Fruit fly (Drosophila melanogaster) whole organism, embryonic: ENCODE data around the gene CG32095.

Source experiments
- CG10959 ChIP-seq: fragments of 200-800 bp; sonication (Bioruptor generic); IDR thresholded peaks from 2 replicates; pipeline ENCODE4 v1.3.6; 2022; ENCODE audit warnings: missing biosample characterization, missing genetic modification characterization
- CG12299 ChIP-seq: fragments of 200-800 bp; sonication (Bioruptor generic); optimal IDR thresholded peaks from 2 replicates; lab custom pipeline; 2018; ENCODE audit warnings: missing biosample characterization, mild to moderate bottlenecking, missing genetic modification characterization
- CG12942 ChIP-seq: fragments of 200-800 bp; sonication (Bioruptor generic); optimal IDR thresholded peaks from 3 replicates; lab custom pipeline; 2016; ENCODE audit warnings: missing biosample characterization, missing genetic modification characterization
- CG13775 ChIP-seq: fragments of 200-800 bp; sonication (Bioruptor generic); optimal IDR thresholded peaks from 3 replicates; lab custom pipeline; 2017; ENCODE audit warnings: missing biosample characterization, mild to moderate bottlenecking, missing genetic modification characterization
- CG14710 ChIP-seq: fragments of 200-800 bp; sonication (Bioruptor generic); optimal IDR thresholded peaks from 3 replicates; lab custom pipeline; 2019; ENCODE audit warnings: missing biosample characterization, mild to moderate bottlenecking, missing genetic modification characterization, moderate library complexity
- CG15601 ChIP-seq: fragments of 200-800 bp; sonication (Bioruptor generic); optimal IDR thresholded peaks from 3 replicates; lab custom pipeline; 2019; ENCODE audit warnings: missing biosample characterization, mild to moderate bottlenecking, missing genetic modification characterization, moderate library complexity
- CG17186 ChIP-seq: fragments of 200-800 bp; sonication (Bioruptor generic); optimal IDR thresholded peaks from 3 replicates; lab custom pipeline; 2017; ENCODE audit warnings: missing biosample characterization, missing genetic modification reagents, missing genetic modification characterization
- CG18262 ChIP-seq: fragments of 200-800 bp; optimal IDR thresholded peaks from 3 replicates; lab custom pipeline; 2019; ENCODE audit warnings: missing biosample characterization, mild to moderate bottlenecking, missing genetic modification characterization, moderate library complexity
- CG2129 ChIP-seq: fragments of 200-800 bp; sonication (Bioruptor generic); IDR thresholded peaks from 2 replicates; pipeline ENCODE4 v1.3.6; 2022; ENCODE audit warnings: missing biosample characterization, missing genetic modification characterization; ENCODE audit not compliant: partially characterized antibody
- CG30431 ChIP-seq: fragments of 200-800 bp; sonication (Bioruptor generic); optimal IDR thresholded peaks from 2 replicates; lab custom pipeline; 2017; ENCODE audit warnings: missing biosample characterization, missing genetic modification characterization
- CG7963 ChIP-seq: fragments of 200-800 bp; sonication (Bioruptor generic); IDR thresholded peaks from 3 replicates; pipeline ENCODE4 v1.3.6; 2022; ENCODE audit warnings: missing biosample characterization, missing genetic modification characterization; ENCODE audit not compliant: partially characterized antibody
- CG8359 ChIP-seq: fragments of 200-800 bp; sonication (Bioruptor generic); optimal IDR thresholded peaks from 2 replicates; lab custom pipeline; 2017; ENCODE audit warnings: missing biosample characterization, mild to moderate bottlenecking, missing genetic modification characterization, borderline replicate concordance
- Camta ChIP-seq: fragments of 200-800 bp; sonication (Bioruptor generic); optimal IDR thresholded peaks from 2 replicates; lab custom pipeline; 2016; ENCODE audit warnings: missing biosample characterization, missing genetic modification characterization
- Dad ChIP-seq: fragments of 200-800 bp; sonication (Bioruptor generic); optimal IDR thresholded peaks from 3 replicates; lab custom pipeline; 2016; ENCODE audit warnings: missing biosample characterization, missing genetic modification characterization
- Elba2 ChIP-seq: fragments of 200-800 bp; sonication (Bioruptor generic); optimal IDR thresholded peaks from 3 replicates; lab custom pipeline; 2016; ENCODE audit warnings: missing biosample characterization, missing genetic modification characterization
- Fer3 ChIP-seq: fragments of 200-800 bp; sonication (Bioruptor generic); optimal IDR thresholded peaks from 2 replicates; lab custom pipeline; 2018; ENCODE audit warnings: missing biosample characterization, mild to moderate bottlenecking, missing genetic modification characterization, moderate library complexity
- Hr3 ChIP-seq: fragments of 200-800 bp; sonication (Bioruptor generic); optimal IDR thresholded peaks from 3 replicates; lab custom pipeline; 2016; ENCODE audit warnings: missing biosample characterization, missing genetic modification characterization
- Lhr ChIP-seq: fragments of 200-800 bp; sonication (Bioruptor generic); optimal IDR thresholded peaks from 3 replicates; lab custom pipeline; 2017; ENCODE audit warnings: mild to moderate bottlenecking, missing biosample characterization, missing genetic modification reagents, missing genetic modification characterization
- Mad ChIP-seq: fragments of 200-800 bp; sonication (Bioruptor generic); optimal IDR thresholded peaks from 2 replicates; lab custom pipeline; 2016; ENCODE audit warnings: missing biosample characterization, missing genetic modification characterization
- Med ChIP-seq: fragments of 200-800 bp; sonication (Bioruptor generic); peaks from one replicate; lab custom pipeline; 2016; ENCODE audit warnings: missing biosample characterization, missing genetic modification characterization, mild to moderate bottlenecking, inconsistent platforms, moderate library complexity
- NC2β ChIP-seq: fragments of 200-800 bp; sonication (Bioruptor generic); optimal IDR thresholded peaks from 2 replicates; lab custom pipeline; 2016; ENCODE audit warnings: missing biosample characterization, missing genetic modification characterization
- Neu2 ChIP-seq: fragments of 200-800 bp; sonication (Bioruptor generic); optimal IDR thresholded peaks from 3 replicates; lab custom pipeline; 2016; ENCODE audit warnings: missing biosample characterization, missing genetic modification characterization, borderline replicate concordance
- PHDP ChIP-seq: fragments of 200-800 bp; sonication (Bioruptor generic); optimal IDR thresholded peaks from 3 replicates; lab custom pipeline; 2018; ENCODE audit warnings: missing biosample characterization, mild to moderate bottlenecking, missing genetic modification characterization, moderate library complexity
- Sin3A ChIP-seq: fragments of >200 bp; optimal IDR thresholded peaks from 2 replicates; lab custom pipeline; 2018
- Sry-δ ChIP-seq: fragments of 200-800 bp; sonication (Bioruptor generic); optimal IDR thresholded peaks from 2 replicates; lab custom pipeline; 2016; ENCODE audit warnings: missing biosample characterization, missing genetic modification characterization
- Trl ChIP-seq, 3 experiments: fragments of >200 bp in 2 of 3; fragments of 200-800 bp in 1 of 3; sonication (Bioruptor generic) in 1 of 3; optimal IDR thresholded peaks; 2 replicates in 1 of 3; 3 replicates in 2 of 3; lab custom pipeline; 2016 to 2017; ENCODE audit warnings: missing biosample characterization in 1 of 3, missing genetic modification characterization in 1 of 3
- YL-1 ChIP-seq: fragments of 200-800 bp; sonication (Bioruptor generic); optimal IDR thresholded peaks from 3 replicates; lab custom pipeline; 2017; ENCODE audit warnings: missing biosample characterization, mild to moderate bottlenecking, missing genetic modification characterization
- ara ChIP-seq: fragments of 200-800 bp; sonication (Bioruptor generic); IDR thresholded peaks from 2 replicates; pipeline ENCODE4 v1.3.6; 2022; ENCODE audit warnings: missing biosample characterization, missing genetic modification characterization
- crp ChIP-seq, 2 experiments: fragments of 200-800 bp; sonication (Bioruptor generic); optimal IDR thresholded peaks; 2 replicates in 1 of 2; 3 replicates in 1 of 2; lab custom pipeline; 2017; ENCODE audit warnings: missing biosample characterization in 2 of 2, missing genetic modification characterization in 2 of 2, mild to moderate bottlenecking in 1 of 2, moderate library complexity in 1 of 2
- dm ChIP-seq: fragments of 200-800 bp; sonication (Bioruptor generic); optimal IDR thresholded peaks from 3 replicates; lab custom pipeline; 2016; ENCODE audit warnings: missing biosample characterization, missing genetic modification characterization
- dpn ChIP-seq, 2 experiments: fragments of 200-800 bp; sonication (Bioruptor generic); optimal IDR thresholded peaks; 3 replicates each; lab custom pipeline; 2016; ENCODE audit warnings: missing biosample characterization in 2 of 2, missing genetic modification characterization in 2 of 2
- en ChIP-seq: fragments of 200-800 bp; sonication (Bioruptor generic); optimal IDR thresholded peaks from 2 replicates; lab custom pipeline; 2016; ENCODE audit warnings: missing biosample characterization, missing genetic modification characterization
- gro ChIP-seq: fragments of 200-800 bp; sonication (Bioruptor generic); optimal IDR thresholded peaks from 2 replicates; lab custom pipeline; 2016; ENCODE audit warnings: missing biosample characterization, missing genetic modification characterization
- hkb ChIP-seq, 2 experiments: fragments of 200-800 bp in 1 of 2; fragments of >200 bp in 1 of 2; sonication (Bioruptor generic) in 1 of 2; IDR thresholded peaks in 1 of 2; optimal IDR thresholded peaks in 1 of 2; 2 replicates each; pipeline versions ENCODE4 v1.3.6 to Lab custom; 2017 to 2022; ENCODE audit warnings: missing biosample characterization in 1 of 2, missing genetic modification characterization in 1 of 2
- insv ChIP-seq, 2 experiments: fragments of 200-800 bp; sonication (Bioruptor generic); optimal IDR thresholded peaks; 3 replicates each; lab custom pipeline; 2016 to 2018; ENCODE audit warnings: missing biosample characterization in 2 of 2, missing genetic modification characterization in 2 of 2
- kah ChIP-seq: fragments of 200-800 bp; sonication (Bioruptor generic); optimal IDR thresholded peaks from 2 replicates; lab custom pipeline; 2018; ENCODE audit warnings: missing biosample characterization, mild to moderate bottlenecking, missing genetic modification characterization
- kay ChIP-seq: fragments of 200-800 bp; sonication (Bioruptor generic); optimal IDR thresholded peaks from 2 replicates; lab custom pipeline; 2016; ENCODE audit warnings: missing biosample characterization, missing genetic modification characterization
- lbe ChIP-seq: fragments of 200-800 bp; sonication (Bioruptor generic); optimal IDR thresholded peaks from 2 replicates; lab custom pipeline; 2016; ENCODE audit warnings: missing biosample characterization, mild to moderate bottlenecking, missing genetic modification characterization
- lilli ChIP-seq: fragments of 200-800 bp; sonication (Bioruptor generic); optimal IDR thresholded peaks from 3 replicates; lab custom pipeline; 2016; ENCODE audit warnings: missing biosample characterization, missing genetic modification characterization
- mld ChIP-seq: fragments of 200-800 bp; sonication (Bioruptor generic); IDR thresholded peaks from 3 replicates; pipeline ENCODE4 v1.3.6; 2022; ENCODE audit warnings: missing biosample characterization, missing genetic modification characterization; ENCODE audit not compliant: partially characterized antibody
- nerfin-2 ChIP-seq: fragments of 200-800 bp; sonication (Bioruptor generic); IDR thresholded peaks from 2 replicates; pipeline ENCODE4 v1.3.6; 2022; ENCODE audit warnings: missing biosample characterization, missing genetic modification characterization; ENCODE audit not compliant: partially characterized antibody
- onecut ChIP-seq: fragments of 200-800 bp; sonication (Bioruptor generic); IDR thresholded peaks from 2 replicates; pipeline ENCODE4 v1.3.6; 2022; ENCODE audit warnings: missing biosample characterization, missing genetic modification characterization
- ranshi ChIP-seq: fragments of 200-800 bp; sonication (Bioruptor generic); IDR thresholded peaks from 2 replicates; pipeline ENCODE4 v1.3.6; 2022; ENCODE audit warnings: missing biosample characterization, missing genetic modification characterization
- sens ChIP-seq: fragments of 200-800 bp; sonication (Bioruptor generic); peaks from one replicate; lab custom pipeline; 2016; ENCODE audit warnings: missing biosample characterization, missing genetic modification characterization
- stwl ChIP-seq: fragments of 200-800 bp; sonication (Bioruptor generic); optimal IDR thresholded peaks from 3 replicates; lab custom pipeline; 2018; ENCODE audit warnings: missing biosample characterization, mild to moderate bottlenecking, missing genetic modification characterization, moderate library complexity
- tll ChIP-seq, 2 experiments: fragments of 200-800 bp in 1 of 2; fragments of >200 bp in 1 of 2; sonication (Bioruptor generic) in 1 of 2; optimal IDR thresholded peaks; 2 replicates each; lab custom pipeline; 2017 to 2019; ENCODE audit warnings: missing biosample characterization in 2 of 2, missing genetic modification characterization in 2 of 2, mild to moderate bottlenecking in 1 of 2, moderate library complexity in 1 of 2
- trem ChIP-seq: fragments of 200-800 bp; optimal IDR thresholded peaks from 3 replicates; lab custom pipeline; 2019; ENCODE audit warnings: missing biosample characterization, mild to moderate bottlenecking, missing genetic modification characterization, moderate library complexity
- vnd ChIP-seq: fragments of 200-800 bp; sonication (Bioruptor generic); IDR thresholded peaks from 3 replicates; pipeline ENCODE4 v1.3.6; 2022; ENCODE audit warnings: missing biosample characterization, missing genetic modification characterization; ENCODE audit not compliant: partially characterized antibody
- zfh2 ChIP-seq: fragments of 200-800 bp; sonication (Bioruptor generic); optimal IDR thresholded peaks from 2 replicates; lab custom pipeline; 2016; ENCODE audit warnings: missing biosample characterization, missing genetic modification characterization

CG32095 gene

dm6 chr3L:11833296-11833717 is 7.8 kb upstream of the CG32095 start, which contains the start of gene CycA (continued):
- TF ChIP-seq Camta (GFP tag; lab: Kevin White, UChicago): peak; percentile 6
- TF ChIP-seq crp (GFP tag; optimal IDR thresholded peaks at IDR 0.05; lab: Kevin White, UChicago): peak in 1 of 2 experiments; percentile 24
- peak; percentile 53 for TF ChIP-seq YL-1
- no peak for TF ChIP-seq NC2β (GFP tag; lab: Kevin White, UChicago)
- TF ChIP-seq tll (GFP tag; optimal IDR thresholded peaks at IDR 0.05; lab: Kevin White, UChicago): peak in 1 of 2 experiments; percentile 82
- TF ChIP-seq gro (GFP tag; lab: Kevin White, UChicago): peak; percentile 55
- no peak for TF ChIP-seq Trl (optimal IDR thresholded peaks at IDR 0.05; lab: Kevin White, UChicago)
- peak; percentile 7 for TF ChIP-seq Trl (GFP tag; optimal IDR thresholded peaks at IDR 0.05; lab: Kevin White, UChicago)
- peak; percentile 23 for TF ChIP-seq Dad (GFP tag; lab: Kevin White, UChicago)
- peak; percentile 61; the same call in 1 of the 3 replicates for TF ChIP-seq CG7963
- TF ChIP-seq onecut (GFP tag; lab: Robert Waterston, UW): no peak
- TF ChIP-seq Hr3 (GFP tag; lab: Kevin White, UChicago): no peak
- TF ChIP-seq CG13775 (GFP tag; lab: Kevin White, UChicago): no peak
- TF ChIP-seq Neu2 (GFP tag; lab: Kevin White, UChicago): no peak
- TF ChIP-seq stwl (tag; lab: Kevin White, UChicago): peak; percentile 82
- peak; percentile 0 for TF ChIP-seq lilli (GFP tag; lab: Kevin White, UChicago)
- no peak for TF ChIP-seq CG12942 (GFP tag; lab: Kevin White, UChicago)
- no peak for TF ChIP-seq kah (GFP tag; lab: Kevin White, UChicago)
- TF ChIP-seq Sry-δ (GFP tag; lab: Kevin White, UChicago): peak; percentile 98
- peak; percentile 79 for TF ChIP-seq CG14710 (tag; lab: Kevin White, UChicago)
- TF ChIP-seq Sin3A (lab: Kevin White, UChicago): peak; percentile 56
- peak in 1 of 2 experiments; percentile 28 for TF ChIP-seq insv (GFP tag; optimal IDR thresholded peaks at IDR 0.05; lab: Kevin White, UChicago)
- no peak for TF ChIP-seq CG30431 (GFP tag; lab: Kevin White, UChicago)
- TF ChIP-seq CG2129: peak; percentile 50
- peak; percentile 51 for TF ChIP-seq CG15601 (tag; lab: Kevin White, UChicago)
- TF ChIP-seq PHDP (tag; lab: Kevin White, UChicago): peak; percentile 9
- TF ChIP-seq CG12299 (tag; lab: Kevin White, UChicago): peak; percentile 32
- no peak for TF ChIP-seq Elba2
- TF ChIP-seq vnd (GFP tag; lab: Robert Waterston, UW): peak; percentile 74; the same call in 2 of the 3 replicates
- 0 out of 2 replicates have a peak, but pooled peaks have one; percentile 2 for TF ChIP-seq ranshi (GFP tag; lab: Robert Waterston, UW)
- TF ChIP-seq zfh2: peak; percentile 26
- TF ChIP-seq kay (GFP tag; lab: Kevin White, UChicago): no peak
- peak; percentile 1 for TF ChIP-seq Mad (GFP tag; lab: Kevin White, UChicago)
- peak; percentile 8 for TF ChIP-seq lbe (GFP tag; lab: Kevin White, UChicago)
- TF ChIP-seq sens (GFP tag; lab: Kevin White, UChicago): peak; percentile 81
- peak; percentile 26 for TF ChIP-seq Lhr (GFP tag; lab: Kevin White, UChicago)
- peak; percentile 87 for TF ChIP-seq trem (tag; lab: Kevin White, UChicago)
- TF ChIP-seq CG17186 (GFP tag; lab: Kevin White, UChicago): peak; percentile 73
- no peak for TF ChIP-seq CG8359 (GFP tag; lab: Kevin White, UChicago)
- peak in 1 of 2 experiments; percentile 0 for TF ChIP-seq dpn (GFP tag; optimal IDR thresholded peaks at IDR 0.05; lab: Kevin White, UChicago)
- TF ChIP-seq ara (GFP tag; lab: Robert Waterston, UW): no peak
- peak; percentile 12 for TF ChIP-seq hkb (optimal IDR thresholded peaks at IDR 0.05; lab: Kevin White, UChicago)
- 0 out of 2 replicates have a peak, but pooled peaks have one; percentile 13 for TF ChIP-seq hkb (GFP tag; IDR thresholded peaks at IDR 0.05; lab: Robert Waterston, UW)
- peak; percentile 54; the same call in 1 of the 2 replicates for TF ChIP-seq nerfin-2 (GFP tag; lab: Robert Waterston, UW)
- peak; percentile 45 for TF ChIP-seq dm (GFP tag; lab: Kevin White, UChicago)
- TF ChIP-seq CG10959 (GFP tag; lab: Robert Waterston, UW): no peak
- peak; percentile 65 for TF ChIP-seq mld (GFP tag; lab: Robert Waterston, UW)
- TF ChIP-seq Med: peak; percentile 78
- peak; percentile 2 for TF ChIP-seq CG18262 (tag; lab: Kevin White, UChicago)
- no peak for TF ChIP-seq Fer3 (tag; lab: Kevin White, UChicago)
- TF ChIP-seq en (GFP tag; lab: Kevin White, UChicago): no peak
